Fruit fly (Drosophila melanogaster): Measurements from ENCODE around the gene Whamy.

Gene Whamy

DNA sequence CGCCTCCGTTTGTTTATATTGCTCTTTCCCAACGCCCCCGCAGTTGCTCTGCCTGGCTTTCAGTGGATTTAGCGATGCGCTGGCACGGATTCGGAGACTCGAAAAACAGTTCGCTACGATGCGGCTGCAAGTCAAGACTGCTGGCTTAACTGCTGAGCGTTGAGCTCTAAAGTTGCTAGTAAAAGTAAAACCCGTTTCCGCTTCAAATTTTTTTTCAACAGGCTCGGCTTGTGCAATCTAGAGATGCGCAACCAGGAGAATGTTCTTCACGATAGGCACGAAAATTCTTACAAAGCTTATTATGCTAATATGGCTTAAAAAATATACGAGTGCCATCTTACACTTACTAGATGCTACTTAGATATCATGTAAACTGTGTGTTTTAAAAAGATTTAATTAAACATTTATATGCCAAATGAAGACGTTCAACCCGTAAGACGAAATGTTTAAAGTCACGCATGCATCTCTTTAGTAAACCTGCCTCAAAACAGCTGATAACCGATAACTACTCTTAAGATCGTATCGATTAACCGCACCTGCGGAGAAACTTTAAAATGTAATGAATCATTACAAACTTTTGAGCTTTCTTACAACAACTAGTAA is 26.8 kb downstream of the Whamy start, which contains the start of gene CG12948 (continued):
- TF ChIP-seq CG3919 (GFP tag; optimal IDR thresholded peaks at IDR 0.05), result no peak
- no peak for TF ChIP-seq Ets21C (GFP tag; optimal IDR thresholded peaks at IDR 0.05)
- TF ChIP-seq Hr4 (GFP tag; optimal IDR thresholded peaks at IDR 0.05), result no peak
- TF ChIP-seq CG6276 (GFP tag; optimal IDR thresholded peaks at IDR 0.05), result no peak
- TF ChIP-seq CG7368 (GFP tag; optimal IDR thresholded peaks at IDR 0.05), result no peak
- no peak for TF ChIP-seq fd59A (GFP tag; optimal IDR thresholded peaks at IDR 0.05)
- TF ChIP-seq dsx (GFP tag; optimal IDR thresholded peaks at IDR 0.05; ENCODE audit: poor library complexity, severe bottlenecking), result no peak
- no peak for TF ChIP-seq CG11902 (GFP tag; optimal IDR thresholded peaks at IDR 0.05)
- TF ChIP-seq CG6808 (GFP tag; optimal IDR thresholded peaks at IDR 0.05), result no peak
- TF ChIP-seq Eip78C (GFP tag), result peak; percentile 86
- TF ChIP-seq pdm3 (GFP tag; optimal IDR thresholded peaks at IDR 0.05), result no peak
- TF ChIP-seq Lpt (GFP tag; optimal IDR thresholded peaks at IDR 0.05), result peak; percentile 51
- peak; percentile 49 for TF ChIP-seq CG6792 (GFP tag; optimal IDR thresholded peaks at IDR 0.05)
- no peak for TF ChIP-seq net (GFP tag; optimal IDR thresholded peaks at IDR 0.05)
- TF ChIP-seq CG32006 (GFP tag; optimal IDR thresholded peaks at IDR 0.05), result no peak
- no peak for TF ChIP-seq Sox14 (GFP tag; optimal IDR thresholded peaks at IDR 0.05)
- TF ChIP-seq Eip75B (GFP tag; optimal IDR thresholded peaks at IDR 0.05), result no peak
- peak; percentile 80 for TF ChIP-seq esn (GFP tag; optimal IDR thresholded peaks at IDR 0.05)
- no peak for TF ChIP-seq ss (GFP tag; optimal IDR thresholded peaks at IDR 0.05)
- no peak for TF ChIP-seq topi (GFP tag; optimal IDR thresholded peaks at IDR 0.05)
- peak; percentile 48; the same call in 1 of the 3 replicates for TF ChIP-seq CG8119 (GFP tag; IDR thresholded peaks at IDR 0.05)
- TF ChIP-seq CG6163 (GFP tag; IDR thresholded peaks at IDR 0.05), result no peak
- TF ChIP-seq Sox102F (GFP tag; optimal IDR thresholded peaks at IDR 0.05), result no peak
- peak; percentile 60 for TF ChIP-seq CG31627 (GFP tag; optimal IDR thresholded peaks at IDR 0.05)
- no peak for TF ChIP-seq salr (GFP tag; optimal IDR thresholded peaks at IDR 0.05)
- no peak for TF ChIP-seq acj6 (GFP tag; optimal IDR thresholded peaks at IDR 0.05)
- TF ChIP-seq CG3032 (tag; optimal IDR thresholded peaks at IDR 0.05), result peak; percentile 64
- TF ChIP-seq CG16779 (tag; optimal IDR thresholded peaks at IDR 0.05), result no peak

DNA sequence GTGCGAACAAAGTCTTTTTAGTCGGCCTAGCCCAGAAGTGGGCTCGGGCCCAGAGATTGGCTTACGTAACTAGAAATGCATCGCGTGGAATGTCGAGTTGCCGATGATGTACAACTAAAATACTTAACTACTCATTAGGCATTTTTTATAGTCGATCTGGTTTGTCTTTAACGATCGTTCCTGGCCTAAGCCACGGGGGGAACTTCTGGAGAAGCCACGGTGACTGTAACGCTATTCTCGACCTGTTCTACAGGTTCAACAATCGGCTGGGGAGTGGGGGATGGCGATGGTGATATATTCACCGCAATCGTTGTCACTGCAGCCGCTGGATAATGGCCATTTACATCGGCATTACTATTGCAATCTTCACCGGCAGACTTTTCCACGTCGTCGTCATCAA is 28.0 kb downstream of the Whamy start, which contains the start of gene CG34409:
CG34409 (minus strand) TSS at position 101 of the 400 bp plus-strand sequence.
- TF ChIP-seq Eip78C (GFP tag), result peak; percentile 19
- no peak for TF ChIP-seq CG6163 (GFP tag; IDR thresholded peaks at IDR 0.05)

DNA sequence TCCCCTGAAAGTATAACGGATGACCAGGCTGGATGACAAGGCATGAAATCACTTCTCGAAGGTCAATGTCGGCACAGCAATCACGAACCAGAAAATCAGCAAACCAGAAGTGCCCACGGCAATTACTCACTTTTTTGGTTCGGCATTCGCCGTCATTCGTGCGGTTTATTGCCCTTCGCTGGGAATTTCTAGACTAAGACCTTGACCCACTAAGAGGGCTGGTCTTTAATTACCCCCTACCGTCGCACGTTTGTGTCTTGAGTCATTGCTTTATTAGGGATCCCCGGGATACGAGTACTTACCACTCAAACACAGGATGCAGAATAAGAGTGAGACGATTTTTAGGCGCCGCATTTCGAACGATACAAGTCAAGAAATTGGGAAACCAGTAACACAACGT is 28.8 kb downstream of the Whamy start:
- TF ChIP-seq Sox14 (GFP tag; optimal IDR thresholded peaks at IDR 0.05), result no peak
- TF ChIP-seq lz (GFP tag; optimal IDR thresholded peaks at IDR 0.05), result no peak
- TF ChIP-seq Hr4 (GFP tag; optimal IDR thresholded peaks at IDR 0.05), result no peak
- no peak for TF ChIP-seq CG6163 (GFP tag; IDR thresholded peaks at IDR 0.05)

DNA sequence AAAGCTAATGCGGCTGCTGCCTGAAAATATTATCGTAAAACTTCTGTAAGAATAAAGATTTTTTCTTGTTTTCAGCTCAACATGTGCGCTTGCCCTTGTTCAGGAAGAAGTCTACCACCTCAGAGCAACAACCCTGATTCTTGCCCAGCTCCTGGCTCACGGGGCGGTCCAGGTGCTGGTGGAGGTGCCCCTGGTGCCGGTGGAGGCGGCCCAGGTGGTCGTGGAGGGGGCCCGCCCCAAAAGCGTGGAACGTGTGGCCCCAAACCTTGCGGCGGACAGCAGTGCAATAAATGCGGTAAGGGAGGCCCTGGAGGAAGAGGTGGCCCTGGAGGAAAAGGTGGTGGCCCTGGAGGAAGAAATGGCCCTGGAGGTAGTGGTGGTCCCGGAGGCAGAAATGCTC is 30.2 kb downstream of the Whamy start:
- TF ChIP-seq svp (GFP tag) (no peak), CG31627 (GFP tag; optimal IDR thresholded peaks at IDR 0.05) (no peak), Sox15 (GFP tag; optimal IDR thresholded peaks at IDR 0.05) (no peak)

DNA sequence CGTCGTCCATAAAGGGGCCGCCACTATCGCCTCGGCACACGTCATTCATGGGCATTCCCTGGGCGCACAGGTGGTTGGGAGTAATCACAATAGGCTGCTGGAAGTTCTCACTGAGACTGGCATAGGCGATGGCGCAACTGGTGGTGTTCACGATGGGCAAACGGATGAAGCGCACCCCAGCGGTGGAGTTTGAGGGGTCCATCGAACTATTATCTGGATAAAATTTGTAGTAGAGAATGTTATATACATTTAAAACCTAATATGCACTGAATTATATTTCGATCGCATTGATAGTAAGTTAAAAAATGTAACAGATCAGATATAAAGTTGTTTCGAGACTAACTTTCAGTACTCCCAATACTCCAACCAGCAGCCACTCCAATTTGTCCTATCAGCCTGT is 31.0 kb downstream of the Whamy start, which contains the start of gene CG31415:
CG31415 (plus strand) TSS at position 301 of the 400 bp plus-strand sequence.
- TF ChIP-seq esn (GFP tag; optimal IDR thresholded peaks at IDR 0.05) (no peak), CG6808 (GFP tag; optimal IDR thresholded peaks at IDR 0.05) (no peak), Hr4 (GFP tag; optimal IDR thresholded peaks at IDR 0.05) (no peak), CG3032 (tag; optimal IDR thresholded peaks at IDR 0.05) (no peak), CG11902 (GFP tag; optimal IDR thresholded peaks at IDR 0.05) (no peak), CG11294 (GFP tag; IDR thresholded peaks at IDR 0.05) (no peak), fkh (GFP tag; optimal IDR thresholded peaks at IDR 0.05) (no peak), dsx (GFP tag; optimal IDR thresholded peaks at IDR 0.05; ENCODE audit: poor library complexity, severe bottlenecking) (no peak), CG31627 (GFP tag; optimal IDR thresholded peaks at IDR 0.05) (no peak), Smox (GFP tag; optimal IDR thresholded peaks at IDR 0.05) (no peak)
